Worm (Caenorhabditis elegans): ENCODE measurements around the gene sru-31.

Gene sru-31

ce11 chrV:9835945-9836344 is 19.5 kb downstream of the sru-31 start, which contains the start of gene sru-38:
Gene sru-38, minus strand, starts transcription at chrV:9836045.
- TF ChIP-seq unc-42 (tag; optimal IDR thresholded peaks at IDR 0.05) (no peak), nhr-232 (tag; optimal IDR thresholded peaks at IDR 0.05) (no peak), hlh-13 (GFP tag; optimal IDR thresholded peaks at IDR 0.05) (no peak), ceh-9 (tag; optimal IDR thresholded peaks at IDR 0.05) (no peak), odd-2 (tag; optimal IDR thresholded peaks at IDR 0.05) (no peak), tbx-7 (tag; optimal IDR thresholded peaks at IDR 0.05) (no peak), rnt-1 (tag; optimal IDR thresholded peaks at IDR 0.05) (no peak), T23F11.4 (GFP tag; optimal IDR thresholded peaks at IDR 0.05) (no peak), pat-9 (tag; optimal IDR thresholded peaks at IDR 0.05) (no peak), ttx-3 (tag; optimal IDR thresholded peaks at IDR 0.05) (no peak)

DNA sequence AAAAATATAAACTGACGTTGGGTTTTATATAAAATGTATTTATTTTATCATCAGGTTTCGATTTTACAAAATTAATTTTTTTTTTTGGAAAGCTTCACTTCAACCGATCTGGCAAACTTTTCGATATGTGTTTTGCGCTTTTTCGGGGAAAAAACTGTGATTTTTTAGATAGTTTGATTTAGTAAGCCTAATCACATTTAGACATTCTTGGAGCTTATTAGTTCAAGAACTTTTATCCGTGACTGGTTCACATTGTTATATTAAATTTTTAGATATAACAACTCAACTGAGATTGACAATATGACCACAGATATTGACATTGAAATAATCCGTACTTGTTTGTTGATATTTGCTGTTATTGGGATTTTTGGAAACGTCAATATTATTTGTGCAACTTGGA is 21.2 kb downstream of the sru-31 start, which contains the start of gene srsx-21:
srsx-21 (plus strand) TSS at position 301 of the 400 bp plus-strand sequence.
- TF ChIP-seq ceh-2 (tag; optimal IDR thresholded peaks at IDR 0.05) (no peak), gmeb-2 (tag; optimal IDR thresholded peaks at IDR 0.05) (no peak), sox-4 (tag; optimal IDR thresholded peaks at IDR 0.05) (no peak), F13H6.1 (tag; optimal IDR thresholded peaks at IDR 0.05) (no peak), ceh-30 (tag; optimal IDR thresholded peaks at IDR 0.05) (no peak), Y22D7AL.16 (tag; optimal IDR thresholded peaks at IDR 0.05) (no peak), pros-1 (tag; optimal IDR thresholded peaks at IDR 0.05) (no peak), ceh-6 (GFP tag; optimal IDR thresholded peaks at IDR 0.05) (no peak), ceh-34 (tag; optimal IDR thresholded peaks at IDR 0.05) (no peak), tbx-7 (tag; optimal IDR thresholded peaks at IDR 0.05) (no peak), fkh-10 (GFP tag; optimal IDR thresholded peaks at IDR 0.05) (no peak), ref-2 (tag; optimal IDR thresholded peaks at IDR 0.05) (no peak), lin-11 (tag; optimal IDR thresholded peaks at IDR 0.05) (no peak), elt-4 (tag; optimal IDR thresholded peaks at IDR 0.05) (no peak), ceh-22 (tag; optimal IDR thresholded peaks at IDR 0.05) (no peak)

DNA sequence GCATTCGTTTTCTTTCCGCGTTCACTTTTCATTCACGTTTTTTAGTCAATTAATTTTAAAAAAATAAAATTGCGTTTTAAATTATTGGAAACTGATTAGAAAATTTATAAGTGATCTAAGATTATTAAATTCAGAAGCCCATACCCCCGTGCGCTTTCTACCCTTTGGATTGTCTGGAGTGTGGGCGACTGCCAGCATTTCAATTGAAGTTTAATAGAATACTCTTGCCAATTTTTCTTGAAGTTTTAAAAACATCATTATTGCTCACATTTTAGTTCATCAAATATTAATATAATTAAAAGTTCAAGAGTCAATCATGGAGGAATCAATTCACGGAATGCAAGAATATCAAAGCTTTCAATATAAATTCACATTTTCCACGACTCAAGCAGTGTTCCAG is 24.9 kb downstream of the sru-31 start, which contains the start of gene sru-36:
sru-36 (plus strand) TSS at position 301 of the 400 bp plus-strand sequence.
- no peak for TF ChIP-seq ceh-24 (tag; optimal IDR thresholded peaks at IDR 0.05)
- TF ChIP-seq unc-42 (tag; optimal IDR thresholded peaks at IDR 0.05) = no peak
- no peak for TF ChIP-seq nhr-11 (tag; optimal IDR thresholded peaks at IDR 0.05)
- TF ChIP-seq madf-2 (tag; optimal IDR thresholded peaks at IDR 0.05) = no peak
- no peak for TF ChIP-seq ceh-2 (tag; optimal IDR thresholded peaks at IDR 0.05)
- TF ChIP-seq ztf-16 (tag; optimal IDR thresholded peaks at IDR 0.05) = no peak
- TF ChIP-seq ahr-1 (tag; optimal IDR thresholded peaks at IDR 0.05) = no peak
- no peak for TF ChIP-seq ceh-31 (tag; optimal IDR thresholded peaks at IDR 0.05)
- no peak for TF ChIP-seq ref-2 (tag; optimal IDR thresholded peaks at IDR 0.05)
- no peak for TF ChIP-seq F13H6.1 (tag; optimal IDR thresholded peaks at IDR 0.05)
- TF ChIP-seq ceh-6 (GFP tag; optimal IDR thresholded peaks at IDR 0.05) = no peak
- TF ChIP-seq ceh-14 (tag; optimal IDR thresholded peaks at IDR 0.05) = no peak
- no peak for TF ChIP-seq ets-4 (tag; optimal IDR thresholded peaks at IDR 0.05)
- TF ChIP-seq ceh-48 (tag; optimal IDR thresholded peaks at IDR 0.05) = no peak
- no peak for TF ChIP-seq ceh-18 (tag; optimal IDR thresholded peaks at IDR 0.05)

DNA sequence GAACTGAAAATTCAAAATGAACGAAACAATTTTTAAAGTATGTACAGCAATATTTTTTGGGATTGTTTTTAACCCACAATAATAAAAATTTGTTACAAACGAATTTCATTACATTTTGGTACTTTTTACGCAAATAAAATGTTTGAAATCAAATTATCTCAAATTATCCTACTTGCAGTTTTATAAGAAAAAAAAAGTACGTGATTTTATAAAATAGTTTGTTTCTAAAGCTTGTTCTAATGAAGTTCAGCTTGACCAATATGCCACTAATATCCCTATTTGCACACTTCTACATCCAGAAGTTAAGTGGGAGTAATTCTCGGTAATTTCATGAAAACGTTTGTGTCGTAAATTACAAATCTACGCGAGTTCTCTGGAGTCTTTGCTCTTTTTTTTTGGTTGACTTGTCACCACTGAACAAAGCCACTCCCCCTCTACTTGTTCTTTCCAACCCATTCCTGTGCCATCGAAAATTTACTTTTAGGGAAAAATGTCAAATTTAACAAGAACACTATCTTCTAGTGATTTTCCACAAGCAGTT is 27.0 kb downstream of the sru-31 start, which contains the start of gene sru-8:
sru-8 (plus strand) TSS at position 491 of the 541 bp plus-strand sequence.
- no peak for TF ChIP-seq nfya-1 (tag; optimal IDR thresholded peaks at IDR 0.05)
- no peak for TF ChIP-seq fkh-6 (tag; optimal IDR thresholded peaks at IDR 0.05)
- no peak for TF ChIP-seq nhr-11 (tag; optimal IDR thresholded peaks at IDR 0.05)
- no peak for TF ChIP-seq K09A11.1 (tag; optimal IDR thresholded peaks at IDR 0.05; ENCODE audit: insufficient read depth)
- TF ChIP-seq ceh-9 (tag; optimal IDR thresholded peaks at IDR 0.05) = no peak
- no peak for TF ChIP-seq C08G9.2 (tag; optimal IDR thresholded peaks at IDR 0.05)
- TF ChIP-seq ama-1 (optimal IDR thresholded peaks at IDR 0.05) = no peak
- no peak for TF ChIP-seq pag-3 (tag; optimal IDR thresholded peaks at IDR 0.05; ENCODE audit: borderline replicate concordance)
- no peak for TF ChIP-seq hlh-15 (tag; optimal IDR thresholded peaks at IDR 0.05)
- no peak for TF ChIP-seq ceh-2 (tag; optimal IDR thresholded peaks at IDR 0.05)
- no peak for TF ChIP-seq Y22D7AL.16 (tag; optimal IDR thresholded peaks at IDR 0.05)
- TF ChIP-seq odd-2 (tag; optimal IDR thresholded peaks at IDR 0.05) = no peak
- TF ChIP-seq ceh-30 (tag; optimal IDR thresholded peaks at IDR 0.05) = no peak
- TF ChIP-seq hlh-6 (tag; optimal IDR thresholded peaks at IDR 0.05) = no peak
- no peak for TF ChIP-seq elt-4 (tag; optimal IDR thresholded peaks at IDR 0.05)
- TF ChIP-seq F13H6.1 (tag; optimal IDR thresholded peaks at IDR 0.05) = no peak
- no peak for TF ChIP-seq sdc-2 (tag; optimal IDR thresholded peaks at IDR 0.05)
- TF ChIP-seq sox-2 (GFP tag; IDR thresholded peaks at IDR 0.05) = no peak
